Fruit fly (Drosophila melanogaster) whole organism, pupa: ENCODE measurements around the gene CG13137.

Source experiments
- CG10348 ChIP-seq: fragments of 200-800 bp; sonication (Bioruptor generic); IDR thresholded peaks from 2 replicates; pipeline ENCODE4 v1.3.6; 2022; ENCODE audit warnings: missing biosample characterization, missing genetic modification characterization
- CG12605 ChIP-seq: fragments of 200-800 bp; sonication (Bioruptor generic); IDR thresholded peaks from 2 replicates; pipeline ENCODE4 v1.3.6; 2022; ENCODE audit warnings: missing biosample characterization, missing genetic modification characterization
- CG13204 ChIP-seq: fragments of 200-800 bp; sonication (Bioruptor generic); optimal IDR thresholded peaks from 2 replicates; lab custom pipeline; 2018; ENCODE audit warnings: missing biosample characterization, mild to moderate bottlenecking, missing genetic modification characterization, moderate library complexity
- CG14655 ChIP-seq: fragments of 200-800 bp; sonication (Bioruptor generic); optimal IDR thresholded peaks from 3 replicates; lab custom pipeline; 2017; ENCODE audit warnings: mild to moderate bottlenecking, missing biosample characterization, missing genetic modification reagents, missing genetic modification characterization
- CG15710 ChIP-seq: fragments of 200-800 bp; sonication (Bioruptor generic); optimal IDR thresholded peaks from 2 replicates; lab custom pipeline; 2018; ENCODE audit warnings: missing biosample characterization, mild to moderate bottlenecking, missing genetic modification characterization, moderate library complexity
- CG17806 ChIP-seq: fragments of 200-800 bp; sonication (Bioruptor generic); optimal IDR thresholded peaks from 2 replicates; lab custom pipeline; 2018; ENCODE audit warnings: missing biosample characterization, mild to moderate bottlenecking, missing genetic modification characterization, moderate library complexity
- CG32121 ChIP-seq: fragments of 200-800 bp; sonication (Bioruptor generic); IDR thresholded peaks from 2 replicates; pipeline ENCODE4 v1.3.6; 2022; ENCODE audit warnings: missing biosample characterization, missing genetic modification characterization
- CG34367 ChIP-seq: fragments of 200-800 bp; sonication (Bioruptor generic); optimal IDR thresholded peaks from 2 replicates; lab custom pipeline; 2018; ENCODE audit warnings: missing biosample characterization, mild to moderate bottlenecking, missing genetic modification characterization
- CG4496 ChIP-seq: fragments of 200-800 bp; sonication (Bioruptor generic); IDR thresholded peaks from 3 replicates; pipeline ENCODE4 v1.3.6; 2022; ENCODE audit warnings: missing biosample characterization, missing genetic modification characterization
- CG8159 ChIP-seq: fragments of 200-800 bp; sonication (Bioruptor generic); optimal IDR thresholded peaks from 3 replicates; lab custom pipeline; 2018; ENCODE audit warnings: missing biosample characterization, mild to moderate bottlenecking, missing genetic modification characterization, moderate library complexity
- CG8301 ChIP-seq: fragments of 200-800 bp; sonication (Bioruptor generic); optimal IDR thresholded peaks from 2 replicates; lab custom pipeline; 2018; ENCODE audit warnings: missing biosample characterization, mild to moderate bottlenecking, missing genetic modification characterization
- CG9948 ChIP-seq: fragments of 200-800 bp; sonication (Bioruptor generic); optimal IDR thresholded peaks from 2 replicates; lab custom pipeline; 2018; ENCODE audit warnings: missing biosample characterization, mild to moderate bottlenecking, missing genetic modification characterization, moderate library complexity
- D1 ChIP-seq: fragments of 200-800 bp; sonication (Bioruptor generic); optimal IDR thresholded peaks from 2 replicates; lab custom pipeline; 2018; ENCODE audit warnings: missing biosample characterization, mild to moderate bottlenecking, missing genetic modification characterization, moderate library complexity
- EcR ChIP-seq: fragments of 200-800 bp; sonication (Bioruptor generic); optimal IDR thresholded peaks from 3 replicates; lab custom pipeline; 2019; ENCODE audit warnings: missing biosample characterization, missing genetic modification characterization, mild to moderate bottlenecking, moderate library complexity, missing genetic modification reagents
- Ets98B ChIP-seq: fragments of 200-800 bp; sonication (Bioruptor generic); IDR thresholded peaks from 2 replicates; pipeline ENCODE4 v1.3.6; 2022; ENCODE audit warnings: missing biosample characterization, missing genetic modification characterization
- Pif1A ChIP-seq: fragments of 200-800 bp; sonication (Bioruptor generic); optimal IDR thresholded peaks from 3 replicates; lab custom pipeline; 2016; ENCODE audit warnings: missing biosample characterization, missing genetic modification characterization
- Pif1B ChIP-seq: fragments of 200-800 bp; sonication (Bioruptor generic); optimal IDR thresholded peaks from 3 replicates; lab custom pipeline; 2016; ENCODE audit warnings: missing biosample characterization, missing genetic modification characterization
- Snoo ChIP-seq: fragments of 200-800 bp; sonication (Bioruptor generic); optimal IDR thresholded peaks from 3 replicates; lab custom pipeline; 2017; ENCODE audit warnings: missing biosample characterization, mild to moderate bottlenecking, missing genetic modification characterization, inconsistent platforms
- fd96Ca ChIP-seq: fragments of 200-800 bp; sonication (Bioruptor generic); IDR thresholded peaks from 3 replicates; pipeline ENCODE4 v1.3.6; 2022; ENCODE audit warnings: missing biosample characterization, missing genetic modification characterization
- gl ChIP-seq: fragments of 200-800 bp; sonication (Bioruptor generic); optimal IDR thresholded peaks from 2 replicates; lab custom pipeline; 2018; ENCODE audit warnings: missing biosample characterization, mild to moderate bottlenecking, missing genetic modification characterization
- rn ChIP-seq: fragments of 200-800 bp; sonication (Bioruptor generic); IDR thresholded peaks from 2 replicates; pipeline ENCODE4 v1.3.6; 2022; ENCODE audit warnings: missing biosample characterization, missing genetic modification characterization

Gene CG13137

dm6 chr2L:10146723-10147475, 25.6 kb upstream of the CG13137 start:
- TF ChIP-seq Ets98B (GFP tag; lab: Robert Waterston, UW), result no peak
- no peak for TF ChIP-seq CG32121 (GFP tag; lab: Robert Waterston, UW)

- TF ChIP-seq CG17806 (tag; lab: Kevin White, UChicago), result no peak
- no peak for TF ChIP-seq CG8159 (tag; lab: Kevin White, UChicago)
- TF ChIP-seq CG13204 (GFP tag; lab: Kevin White, UChicago), result no peak
- TF ChIP-seq fd96Ca (GFP tag; lab: Robert Waterston, UW), result no peak
- no peak for TF ChIP-seq Pif1B (GFP tag; lab: Kevin White, UChicago)
- TF ChIP-seq CG10348 (GFP tag; lab: Robert Waterston, UW), result no peak
- no peak for TF ChIP-seq CG9948 (tag; lab: Kevin White, UChicago)
- TF ChIP-seq CG32121 (GFP tag; lab: Robert Waterston, UW), result no peak
- TF ChIP-seq rn, result no peak
- TF ChIP-seq CG12605 (GFP tag; lab: Robert Waterston, UW), result no peak
Measured at dm6 chr2L:10154395-10154794, 18.1 kb upstream of the CG13137 start.

dm6 chr2L:10180182-10180779, 7.8 kb downstream of the CG13137 start, which contains the start of gene CG44153:
TSS of gene CG44153 (minus strand) at chr2L:10180256.
- no peak for TF ChIP-seq CG17806 (tag; lab: Kevin White, UChicago)
- no peak for TF ChIP-seq CG4496 (GFP tag; lab: Robert Waterston, UW)
- no peak for TF ChIP-seq CG13204 (GFP tag; lab: Kevin White, UChicago)
- no peak for TF ChIP-seq CG9948 (tag; lab: Kevin White, UChicago)
- no peak for TF ChIP-seq Snoo (tag; lab: Kevin White, UChicago)
- no peak for TF ChIP-seq rn
- TF ChIP-seq CG14655, result no peak

- TF ChIP-seq rn, result no peak
- no peak for TF ChIP-seq gl (tag; lab: Kevin White, UChicago)
- TF ChIP-seq CG12605 (GFP tag; lab: Robert Waterston, UW), result no peak
- TF ChIP-seq D1 (tag; lab: Kevin White, UChicago), result no peak
- TF ChIP-seq CG32121 (GFP tag; lab: Robert Waterston, UW), result no peak
- no peak for TF ChIP-seq CG17806 (tag; lab: Kevin White, UChicago)
- TF ChIP-seq CG13204 (GFP tag; lab: Kevin White, UChicago), result no peak
- TF ChIP-seq CG4496 (GFP tag; lab: Robert Waterston, UW), result no peak
- no peak for TF ChIP-seq CG8159 (tag; lab: Kevin White, UChicago)
- no peak for TF ChIP-seq Ets98B (GFP tag; lab: Robert Waterston, UW)
- no peak for TF ChIP-seq CG34367
- no peak for TF ChIP-seq CG14655
- TF ChIP-seq EcR (GFP tag; lab: Kevin White, UChicago), result no peak
- no peak for TF ChIP-seq CG15710 (tag; lab: Kevin White, UChicago)
- TF ChIP-seq CG9948 (tag; lab: Kevin White, UChicago), result no peak
- TF ChIP-seq Snoo (tag; lab: Kevin White, UChicago), result no peak
- no peak for TF ChIP-seq Pif1B (GFP tag; lab: Kevin White, UChicago)
- TF ChIP-seq Pif1A (GFP tag; lab: Kevin White, UChicago), result no peak
- TF ChIP-seq CG8301 (tag; lab: Kevin White, UChicago), result no peak
- TF ChIP-seq, all 21 proteins: peak for 0
Measured at dm6 chr2L:10191396-10191795, 18.9 kb downstream of the CG13137 start, which contains the start of gene Fum4. TSS of gene Fum4 (minus strand) at chr2L:10191496.

dm6 chr2L:10198911-10199310, 26.4 kb downstream of the CG13137 start, which contains the start of gene Sur:
TSS of gene Sur (minus strand) at chr2L:10199117.
- TF ChIP-seq CG15710 (tag; lab: Kevin White, UChicago), result no peak
- TF ChIP-seq EcR (GFP tag; lab: Kevin White, UChicago), result no peak
- no peak for TF ChIP-seq Pif1B (GFP tag; lab: Kevin White, UChicago)
- TF ChIP-seq fd96Ca (GFP tag; lab: Robert Waterston, UW), result no peak; the same call in 2 of the 3 replicates
- no peak for TF ChIP-seq CG14655
- TF ChIP-seq CG10348 (GFP tag; lab: Robert Waterston, UW), result no peak
- TF ChIP-seq Pif1A (GFP tag; lab: Kevin White, UChicago), result no peak
- TF ChIP-seq Ets98B (GFP tag; lab: Robert Waterston, UW), result no peak
- no peak for TF ChIP-seq CG8159 (tag; lab: Kevin White, UChicago)
- no peak for TF ChIP-seq CG32121 (GFP tag; lab: Robert Waterston, UW)
- TF ChIP-seq CG12605 (GFP tag; lab: Robert Waterston, UW), result no peak
- TF ChIP-seq, all 21 proteins: peak for 0

dm6 chr2L:10200847-10201246, 28.3 kb downstream of the CG13137 start, which contains the start of the genes Ripalpha and RpL7:
TSS of gene Ripalpha (minus strand) at chr2L:10200974.
TSS of gene RpL7 (plus strand) at chr2L:10201004.
- no peak for TF ChIP-seq CG14655
- peak; percentile 81 for TF ChIP-seq gl (tag; lab: Kevin White, UChicago)
- TF ChIP-seq CG13204 (GFP tag; lab: Kevin White, UChicago), result no peak
- peak; percentile 95 for TF ChIP-seq Snoo (tag; lab: Kevin White, UChicago)
- TF ChIP-seq CG34367, result peak; percentile 89
- no peak for TF ChIP-seq EcR (GFP tag; lab: Kevin White, UChicago)
- TF ChIP-seq rn, result peak; percentile 85
- peak; percentile 80 for TF ChIP-seq CG15710 (tag; lab: Kevin White, UChicago)
- peak; percentile 89 for TF ChIP-seq Pif1A (GFP tag; lab: Kevin White, UChicago)
- TF ChIP-seq Pif1B (GFP tag; lab: Kevin White, UChicago), result peak; percentile 76
- TF ChIP-seq CG10348 (GFP tag; lab: Robert Waterston, UW), result no peak
- no peak for TF ChIP-seq fd96Ca (GFP tag; lab: Robert Waterston, UW)
- peak; percentile 91 for TF ChIP-seq Ets98B (GFP tag; lab: Robert Waterston, UW)
- TF ChIP-seq CG12605 (GFP tag; lab: Robert Waterston, UW), result peak; percentile 88
- TF ChIP-seq CG17806 (tag; lab: Kevin White, UChicago), result peak; percentile 57
- peak; percentile 61 for TF ChIP-seq CG8301 (tag; lab: Kevin White, UChicago)
- TF ChIP-seq CG4496 (GFP tag; lab: Robert Waterston, UW), result peak; percentile 97
- no peak for TF ChIP-seq D1 (tag; lab: Kevin White, UChicago)
- TF ChIP-seq CG8159 (tag; lab: Kevin White, UChicago), result peak; percentile 68
- TF ChIP-seq CG9948 (tag; lab: Kevin White, UChicago), result peak; percentile 43
- TF ChIP-seq CG32121 (GFP tag; lab: Robert Waterston, UW), result peak; percentile 77
- TF ChIP-seq, all 21 proteins: peak for 15
